Fruit fly (Drosophila melanogaster) whole organism, embryonic: Measurements from ENCODE around the gene CG2641.
A peak's percentile ranks its signal among the peaks of the same experiment; 100 is the strongest.

Source experiments
- Aef1 ChIP-seq: fragments of 200-800 bp; sonication (Bioruptor generic); IDR thresholded peaks from 3 replicates; pipeline ENCODE4 v1.3.6; 2022; ENCODE audit warnings: missing biosample characterization, missing genetic modification characterization
- Antp ChIP-seq: fragments of 200-800 bp; sonication (Bioruptor generic); optimal IDR thresholded peaks from 3 replicates; lab custom pipeline; 2016; ENCODE audit warnings: missing biosample characterization, missing genetic modification characterization
- B-H1 ChIP-seq: fragments of 200-800 bp; sonication (Bioruptor generic); IDR thresholded peaks from 3 replicates; pipeline ENCODE4 v1.3.6; 2022; ENCODE audit warnings: missing biosample characterization, missing genetic modification characterization
- Bteb2 ChIP-seq: fragments of 200-800 bp; sonication (Bioruptor generic); optimal IDR thresholded peaks from 2 replicates; lab custom pipeline; 2016; ENCODE audit warnings: missing biosample characterization, missing genetic modification characterization
- CG10267 ChIP-seq: fragments of 200-800 bp; sonication (Bioruptor generic); optimal IDR thresholded peaks from 2 replicates; lab custom pipeline; 2018; ENCODE audit warnings: missing biosample characterization, mild to moderate bottlenecking, missing genetic modification characterization, moderate library complexity
- CG12155 ChIP-seq: fragments of 200-800 bp; sonication (Bioruptor generic); optimal IDR thresholded peaks from 3 replicates; lab custom pipeline; 2016; ENCODE audit warnings: missing biosample characterization, missing genetic modification characterization
- CG13424 ChIP-seq: fragments of 200-800 bp; sonication (Bioruptor generic); optimal IDR thresholded peaks from 2 replicates; lab custom pipeline; 2019; ENCODE audit warnings: missing biosample characterization, mild to moderate bottlenecking, missing genetic modification characterization, moderate library complexity
- CG13775 ChIP-seq: fragments of 200-800 bp; sonication (Bioruptor generic); optimal IDR thresholded peaks from 3 replicates; lab custom pipeline; 2017; ENCODE audit warnings: missing biosample characterization, mild to moderate bottlenecking, missing genetic modification characterization
- CG16863 ChIP-seq: fragments of 200-800 bp; sonication (Bioruptor generic); optimal IDR thresholded peaks from 3 replicates; lab custom pipeline; 2016; ENCODE audit warnings: missing biosample characterization, missing genetic modification characterization
- CG2202 ChIP-seq: fragments of 200-800 bp; sonication (Bioruptor generic); optimal IDR thresholded peaks from 2 replicates; lab custom pipeline; 2018; ENCODE audit warnings: missing biosample characterization, mild to moderate bottlenecking, missing genetic modification characterization
- CG30403 ChIP-seq: fragments of 200-800 bp; sonication (Bioruptor generic); optimal IDR thresholded peaks from 3 replicates; lab custom pipeline; 2016; ENCODE audit warnings: missing biosample characterization, missing genetic modification characterization
- CG32532 ChIP-seq: fragments of 200-800 bp; sonication (Bioruptor generic); IDR thresholded peaks from 2 replicates; pipeline ENCODE4 v1.3.6; 2022; ENCODE audit warnings: missing biosample characterization, missing genetic modification characterization
- CG3281 ChIP-seq: fragments of 200-800 bp; sonication (Bioruptor generic); optimal IDR thresholded peaks from 3 replicates; lab custom pipeline; 2017; ENCODE audit warnings: missing biosample characterization, mild to moderate bottlenecking, missing genetic modification characterization
- CG34376 ChIP-seq: fragments of 200-800 bp; sonication (Bioruptor generic); optimal IDR thresholded peaks from 2 replicates; lab custom pipeline; 2018; ENCODE audit warnings: missing biosample characterization, mild to moderate bottlenecking, missing genetic modification characterization
- CG4424 ChIP-seq: fragments of 200-800 bp; sonication (Bioruptor generic); optimal IDR thresholded peaks from 3 replicates; lab custom pipeline; 2016; ENCODE audit warnings: missing biosample characterization, missing genetic modification characterization
- CG4854 ChIP-seq: fragments of 200-800 bp; sonication (Bioruptor generic); optimal IDR thresholded peaks from 2 replicates; lab custom pipeline; 2016; ENCODE audit warnings: missing biosample characterization, missing genetic modification characterization, inconsistent platforms
- CG6813 ChIP-seq: fragments of 200-800 bp; sonication (Bioruptor generic); optimal IDR thresholded peaks from 2 replicates; lab custom pipeline; 2017; ENCODE audit warnings: missing biosample characterization, missing genetic modification characterization, mild to moderate bottlenecking, moderate library complexity, missing genetic modification reagents
- CG7556 ChIP-seq: fragments of 200-800 bp; sonication (Bioruptor generic); optimal IDR thresholded peaks from 2 replicates; lab custom pipeline; 2017; ENCODE audit warnings: missing biosample characterization, mild to moderate bottlenecking, missing genetic modification characterization
- CG8359 ChIP-seq: fragments of 200-800 bp; sonication (Bioruptor generic); optimal IDR thresholded peaks from 2 replicates; lab custom pipeline; 2017; ENCODE audit warnings: missing biosample characterization, mild to moderate bottlenecking, missing genetic modification characterization, borderline replicate concordance
- Chrac-16 ChIP-seq: fragments of 200-800 bp; sonication (Bioruptor generic); optimal IDR thresholded peaks from 3 replicates; lab custom pipeline; 2016; ENCODE audit warnings: missing biosample characterization, missing genetic modification characterization
- CoRest ChIP-seq: fragments of 200-800 bp; sonication (Bioruptor generic); optimal IDR thresholded peaks from 3 replicates; lab custom pipeline; 2018; ENCODE audit warnings: missing biosample characterization, mild to moderate bottlenecking, missing genetic modification characterization, moderate library complexity
- D ChIP-seq, 2 experiments: fragments of 200-800 bp in 1 of 2; fragments of >200 bp in 1 of 2; sonication (Bioruptor generic) in 1 of 2; optimal IDR thresholded peaks; 2 replicates in 1 of 2; 3 replicates in 1 of 2; lab custom pipeline; 2017; ENCODE audit warnings: mild to moderate bottlenecking in 1 of 2, missing biosample characterization in 1 of 2, missing genetic modification characterization in 1 of 2, missing genetic modification reagents in 1 of 2
- Dbx ChIP-seq: fragments of 200-800 bp; sonication (Bioruptor generic); IDR thresholded peaks from 3 replicates; pipeline ENCODE4 v1.3.6; 2022; ENCODE audit warnings: missing biosample characterization, missing genetic modification characterization
- Deaf1 ChIP-seq: fragments of 200-800 bp; optimal IDR thresholded peaks from 3 replicates; lab custom pipeline; 2019; ENCODE audit warnings: missing biosample characterization, mild to moderate bottlenecking, missing genetic modification characterization, moderate library complexity
- Doc3 ChIP-seq: fragments of 200-800 bp; sonication (Bioruptor generic); IDR thresholded peaks from 3 replicates; pipeline ENCODE4 v1.3.6; 2022; ENCODE audit warnings: missing biosample characterization, missing genetic modification characterization; ENCODE audit not compliant: partially characterized antibody
- ERR ChIP-seq: fragments of 200-800 bp; sonication (Bioruptor generic); optimal IDR thresholded peaks from 2 replicates; lab custom pipeline; 2016; ENCODE audit warnings: missing biosample characterization, missing genetic modification characterization
- Ets97D ChIP-seq: fragments of 200-800 bp; sonication (Bioruptor generic); optimal IDR thresholded peaks from 3 replicates; lab custom pipeline; 2016; ENCODE audit warnings: missing biosample characterization, missing genetic modification characterization
- Neu2 ChIP-seq: fragments of 200-800 bp; sonication (Bioruptor generic); optimal IDR thresholded peaks from 3 replicates; lab custom pipeline; 2016; ENCODE audit warnings: missing biosample characterization, missing genetic modification characterization, borderline replicate concordance
- Ravus ChIP-seq: fragments of 200-800 bp; sonication (Bioruptor generic); IDR thresholded peaks from 2 replicates; pipeline ENCODE4 v1.3.6; 2022; ENCODE audit warnings: missing biosample characterization, missing genetic modification characterization
- Ssrp ChIP-seq: fragments of 200-800 bp; sonication (Bioruptor generic); optimal IDR thresholded peaks from 2 replicates; lab custom pipeline; 2018; ENCODE audit warnings: missing biosample characterization, mild to moderate bottlenecking, missing genetic modification characterization, moderate library complexity
- Xbp1 ChIP-seq: fragments of 200-800 bp; sonication (Bioruptor generic); optimal IDR thresholded peaks from 3 replicates; lab custom pipeline; 2016; ENCODE audit warnings: missing biosample characterization, mild to moderate bottlenecking, missing genetic modification characterization
- ash1 ChIP-seq: fragments of 200-800 bp; sonication (Bioruptor generic); optimal IDR thresholded peaks from 2 replicates; lab custom pipeline; 2018; ENCODE audit warnings: missing biosample characterization, mild to moderate bottlenecking, missing genetic modification characterization
- chn ChIP-seq: fragments of 200-800 bp; sonication (Bioruptor generic); optimal IDR thresholded peaks from 2 replicates; lab custom pipeline; 2016; ENCODE audit warnings: missing biosample characterization, missing genetic modification characterization
- croc ChIP-seq: fragments of 200-800 bp; sonication (Bioruptor generic); conservative IDR thresholded peaks from 3 replicates; pipeline ENCODE4 v1.3.6; 2022; ENCODE audit warnings: missing biosample characterization, missing genetic modification characterization
- dmrt11E ChIP-seq: fragments of 200-800 bp; sonication (Bioruptor generic); optimal IDR thresholded peaks from 3 replicates; lab custom pipeline; 2018; ENCODE audit warnings: missing biosample characterization, mild to moderate bottlenecking, missing genetic modification characterization, moderate library complexity
- dpn ChIP-seq, 2 experiments: fragments of 200-800 bp; sonication (Bioruptor generic); optimal IDR thresholded peaks; 3 replicates each; lab custom pipeline; 2016; ENCODE audit warnings: missing biosample characterization in 2 of 2, missing genetic modification characterization in 2 of 2
- gem ChIP-seq: fragments of 200-800 bp; sonication (Bioruptor generic); optimal IDR thresholded peaks from 2 replicates; lab custom pipeline; 2019; ENCODE audit warnings: missing biosample characterization, mild to moderate bottlenecking, missing genetic modification characterization, moderate library complexity
- grau ChIP-seq: fragments of 200-800 bp; optimal IDR thresholded peaks from 3 replicates; lab custom pipeline; 2019; ENCODE audit warnings: missing biosample characterization, mild to moderate bottlenecking, missing genetic modification characterization, moderate library complexity
- hth ChIP-seq: fragments of >200 bp; optimal IDR thresholded peaks from 2 replicates; lab custom pipeline; 2017; ENCODE audit warnings: inconsistent platforms
- inv ChIP-seq: fragments of 200-800 bp; sonication (Bioruptor generic); IDR thresholded peaks from 2 replicates; pipeline ENCODE4 v1.3.6; 2022; ENCODE audit warnings: missing biosample characterization, missing genetic modification characterization; ENCODE audit not compliant: partially characterized antibody
- jumu ChIP-seq: fragments of 200-800 bp; sonication (Bioruptor generic); optimal IDR thresholded peaks from 3 replicates; lab custom pipeline; 2016; ENCODE audit warnings: missing biosample characterization, missing genetic modification characterization
- phol ChIP-seq: fragments of 200-800 bp; sonication (Bioruptor generic); optimal IDR thresholded peaks from 3 replicates; lab custom pipeline; 2018; ENCODE audit warnings: missing biosample characterization, mild to moderate bottlenecking, missing genetic modification characterization, moderate library complexity
- sc ChIP-seq, 3 experiments: fragments of >200 bp in 2 of 3; fragments of 200-800 bp in 1 of 3; sonication (Bioruptor generic) in 1 of 3; optimal IDR thresholded peaks; 2 replicates in 2 of 3; 3 replicates in 1 of 3; lab custom pipeline; 2017; ENCODE audit warnings: mild to moderate bottlenecking in 1 of 3, missing biosample characterization in 1 of 3, missing genetic modification characterization in 1 of 3, missing genetic modification reagents in 1 of 3
- seq ChIP-seq: fragments of 200-800 bp; sonication (Bioruptor generic); IDR thresholded peaks from 2 replicates; pipeline ENCODE4 v1.3.6; 2022; ENCODE audit warnings: missing biosample characterization, missing genetic modification characterization
- sim ChIP-seq: fragments of 200-800 bp; sonication (Bioruptor generic); IDR thresholded peaks from 2 replicates; pipeline ENCODE4 v1.3.6; 2022; ENCODE audit warnings: missing biosample characterization, missing genetic modification characterization
- sr ChIP-seq: fragments of 200-800 bp; sonication (Bioruptor generic); IDR thresholded peaks from 3 replicates; pipeline ENCODE4 v1.3.6; 2022; ENCODE audit warnings: missing biosample characterization, missing genetic modification characterization
- tap ChIP-seq: fragments of 200-800 bp; optimal IDR thresholded peaks from 3 replicates; lab custom pipeline; 2019; ENCODE audit warnings: missing biosample characterization, mild to moderate bottlenecking, missing genetic modification characterization, moderate library complexity
- trh ChIP-seq: fragments of 200-800 bp; sonication (Bioruptor generic); optimal IDR thresholded peaks from 2 replicates; lab custom pipeline; 2016; ENCODE audit warnings: missing biosample characterization, missing genetic modification characterization
- wor ChIP-seq: fragments of 200-800 bp; sonication (Bioruptor generic); IDR thresholded peaks from 2 replicates; pipeline ENCODE4 v1.3.6; 2022; ENCODE audit warnings: missing biosample characterization, missing genetic modification characterization

Gene CG2641

dm6 chr3R:7813981-7814529 is 20.2 kb downstream of the CG2641 start, which contains the start of gene CG34384 (continued):
- TF ChIP-seq CG8359 (GFP tag; lab: Kevin White, UChicago) (peak; percentile 40), Xbp1 (GFP tag; lab: Kevin White, UChicago) (peak; percentile 40), CG2202 (no peak), phol (tag; lab: Kevin White, UChicago) (peak; percentile 73), CG30403 (GFP tag; lab: Kevin White, UChicago) (peak; percentile 75), croc (0 out of 3 replicates have a peak, but pooled peaks have one; percentile 36), Bteb2 (GFP tag; lab: Kevin White, UChicago) (peak; percentile 27), CG12155 (GFP tag; lab: Kevin White, UChicago) (peak; percentile 46), Ravus (no peak), Ets97D (GFP tag; lab: Kevin White, UChicago) (no peak), B-H1 (no peak), trh (no peak), CG13424 (tag; lab: Kevin White, UChicago) (peak; percentile 64), Chrac-16 (GFP tag; lab: Kevin White, UChicago) (peak; percentile 14), Antp (GFP tag; lab: Kevin White, UChicago) (peak; percentile 40), tap (tag; lab: Kevin White, UChicago) (peak; percentile 54), wor (no peak), Doc3 (no peak), dmrt11E (tag; lab: Kevin White, UChicago) (peak; percentile 9), CG6813 (GFP tag; lab: Kevin White, UChicago) (peak; percentile 50), Neu2 (GFP tag; lab: Kevin White, UChicago) (no peak), grau (peak; percentile 60), Dbx (0 out of 3 replicates have a peak, but pooled peaks have one; percentile 36), CG4854 (GFP tag; lab: Kevin White, UChicago) (peak; percentile 5), hth (lab: Kevin White, UChicago) (no peak), CG4424 (GFP tag; lab: Kevin White, UChicago) (peak; percentile 69), CG7556 (GFP tag; lab: Kevin White, UChicago) (peak; percentile 93), CG13775 (peak; percentile 56), sim (no peak), Aef1 (GFP tag; lab: Robert Waterston, UW) (peak; percentile 9; the same call in 1 of the 3 replicates), inv (GFP tag; lab: Robert Waterston, UW) (no peak), CG34376 (peak; percentile 80), CG32532 (GFP tag; lab: Robert Waterston, UW) (0 out of 2 replicates have a peak, but pooled peaks have one; percentile 36), dpn (GFP tag; optimal IDR thresholded peaks at IDR 0.05; lab: Kevin White, UChicago) (peak; percentile 36 to 54), gem (tag; lab: Kevin White, UChicago) (peak; percentile 65), Deaf1 (peak; percentile 89), D (optimal IDR thresholded peaks at IDR 0.05; lab: Kevin White, UChicago) (no peak), D (GFP tag; optimal IDR thresholded peaks at IDR 0.05; lab: Kevin White, UChicago) (peak; percentile 59), Ssrp (tag; lab: Kevin White, UChicago) (peak; percentile 35), CG3281 (GFP tag; lab: Kevin White, UChicago) (peak; percentile 80), seq (GFP tag; lab: Robert Waterston, UW) (0 out of 2 replicates have a peak, but pooled peaks have one; percentile 30), ERR (no peak), jumu (GFP tag; lab: Kevin White, UChicago) (peak; percentile 45), CoRest (tag; lab: Kevin White, UChicago) (peak; percentile 70), sc (optimal IDR thresholded peaks at IDR 0.05; lab: Kevin White, UChicago) (no peak), sc (GFP tag; optimal IDR thresholded peaks at IDR 0.05; lab: Kevin White, UChicago) (no peak), CG16863 (GFP tag; lab: Kevin White, UChicago) (peak; percentile 41), chn (no peak), ash1 (GFP tag; lab: Kevin White, UChicago) (no peak), CG10267 (tag; lab: Kevin White, UChicago) (peak; percentile 55), sr (GFP tag; lab: Robert Waterston, UW) (no peak)
